Worm (Caenorhabditis elegans) whole organism, L1 larva: ENCODE data around the gene F09B9.4.

Experiments
- C34B4.2 ChIP-seq: sonication (generic microtip); optimal IDR thresholded peaks from 2 replicates; lab custom pipeline; 2017; ENCODE audit warnings: mild to moderate bottlenecking, missing genetic modification characterization, missing compliant biosample characterization
- aly-2 ChIP-seq: fragments of 150-350 bp; optimal IDR thresholded peaks from 2 replicates; lab custom pipeline; 2014; ENCODE audit warnings: missing biosample characterization, missing genetic modification characterization
- dpl-1 ChIP-seq, 3 experiments: fragments of 150-350 bp in 2 of 3; sonication (generic microtip) in 1 of 3; optimal IDR thresholded peaks; 2 replicates each; lab custom pipeline; 2014 to 2017; ENCODE audit warnings: missing biosample characterization in 3 of 3, missing genetic modification characterization in 3 of 3, missing genetic modification reagents in 3 of 3
- hlh-17 ChIP-seq: fragments of 200-800 bp; sonication (Bioruptor generic); optimal IDR thresholded peaks from 2 replicates; lab custom pipeline; 2018; ENCODE audit warnings: missing genetic modification characterization, mild to moderate bottlenecking, missing compliant biosample characterization, moderate library complexity, borderline replicate concordance
- nhr-12 ChIP-seq: sonication (generic microtip); optimal IDR thresholded peaks from 2 replicates; lab custom pipeline; 2017; ENCODE audit warnings: missing biosample characterization, missing genetic modification characterization
- nhr-90 ChIP-seq: sonication (generic microtip); optimal IDR thresholded peaks from 2 replicates; lab custom pipeline; 2016; ENCODE audit warnings: mild to moderate bottlenecking, missing genetic modification characterization, missing compliant biosample characterization; ENCODE audit not compliant: poor library complexity

ce11 chrX:10146592-10146991 is 13.8 kb upstream of the F09B9.4 start, which contains the start of gene unc-115:
- no peak for TF ChIP-seq C34B4.2 (tag; lab: Kevin White, UChicago)
- TF ChIP-seq nhr-90 (tag; lab: Kevin White, UChicago), result peak; percentile 70
- peak in 1 of 3 experiments; percentile 42 for TF ChIP-seq dpl-1 (GFP tag; optimal IDR thresholded peaks at IDR 0.05; lab: Kevin White, UChicago)
- TF ChIP-seq hlh-17 (GFP tag; lab: Kevin White, UChicago), result no peak
- peak; percentile 11 for TF ChIP-seq aly-2 (tag; lab: Kevin White, UChicago)
- TF ChIP-seq nhr-12 (tag; lab: Kevin White, UChicago), result no peak
